Worm (Caenorhabditis elegans) whole organism, late embryonic: ENCODE measurements around the gene nlt-1.

Experiments
- K02D7.2 ChIP-seq: sonication (generic microtip); optimal IDR thresholded peaks from 2 replicates; lab custom pipeline; 2017; ENCODE audit warnings: mild to moderate bottlenecking, missing genetic modification characterization, missing compliant biosample characterization
- K09A11.1 ChIP-seq: sonication (generic microtip); optimal IDR thresholded peaks from 2 replicates; lab custom pipeline; 2017; ENCODE audit warnings: antibody characterized with exemption, mild to moderate bottlenecking, missing genetic modification characterization, missing compliant biosample characterization; ENCODE audit not compliant: insufficient read depth
- T23F11.4 ChIP-seq: fragments of 200-800 bp; sonication (Bioruptor generic); optimal IDR thresholded peaks from 2 replicates; lab custom pipeline; 2018; ENCODE audit warnings: mild to moderate bottlenecking, missing genetic modification characterization, missing compliant biosample characterization
- ceh-18 ChIP-seq: sonication (generic microtip); optimal IDR thresholded peaks from 2 replicates; lab custom pipeline; 2016; ENCODE audit warnings: missing genetic modification characterization, missing compliant biosample characterization
- ceh-30 ChIP-seq: fragments of 150-350 bp; optimal IDR thresholded peaks from 2 replicates; lab custom pipeline; 2014; ENCODE audit warnings: missing biosample characterization, missing genetic modification characterization
- ceh-31 ChIP-seq: sonication (generic microtip); optimal IDR thresholded peaks from 2 replicates; lab custom pipeline; 2016; ENCODE audit warnings: missing genetic modification characterization, missing compliant biosample characterization
- ceh-45 ChIP-seq: fragments of 200-800 bp; sonication (Bioruptor generic); IDR thresholded peaks from 2 replicates; pipeline ENCODE4 v1.3.6; 2022; ENCODE audit warnings: missing genetic modification reagents, missing genetic modification characterization, missing compliant biosample characterization
- ceh-9 ChIP-seq: sonication (generic microtip); optimal IDR thresholded peaks from 2 replicates; lab custom pipeline; 2016; ENCODE audit warnings: mild to moderate bottlenecking, missing genetic modification characterization, inconsistent platforms, missing compliant biosample characterization
- che-1 ChIP-seq: sonication (generic microtip); optimal IDR thresholded peaks from 2 replicates; lab custom pipeline; 2016; ENCODE audit warnings: mild to moderate bottlenecking, missing genetic modification characterization, missing compliant biosample characterization
- dmd-4 ChIP-seq: sonication (generic microtip); optimal IDR thresholded peaks from 2 replicates; lab custom pipeline; 2016; ENCODE audit warnings: borderline replicate concordance, missing genetic modification characterization, missing compliant biosample characterization
- elt-2 ChIP-seq: sonication (generic microtip); optimal IDR thresholded peaks from 2 replicates; lab custom pipeline; 2016; ENCODE audit warnings: missing genetic modification reagents, missing genetic modification characterization, missing compliant biosample characterization
- elt-4 ChIP-seq: sonication (generic microtip); optimal IDR thresholded peaks from 2 replicates; lab custom pipeline; 2016; ENCODE audit warnings: missing genetic modification characterization, missing compliant biosample characterization
- ets-4 ChIP-seq: sonication (generic microtip); optimal IDR thresholded peaks from 2 replicates; lab custom pipeline; 2016; ENCODE audit warnings: missing genetic modification characterization, missing compliant biosample characterization
- fkh-6 ChIP-seq: sonication (generic microtip); optimal IDR thresholded peaks from 2 replicates; lab custom pipeline; 2016; ENCODE audit warnings: missing genetic modification characterization, missing compliant biosample characterization
- hlh-13 ChIP-seq: fragments of 200-800 bp; sonication (Bioruptor generic); optimal IDR thresholded peaks from 2 replicates; lab custom pipeline; 2018; ENCODE audit warnings: mild to moderate bottlenecking, missing genetic modification characterization, missing compliant biosample characterization
- hlh-30 ChIP-seq: sonication (generic microtip); optimal IDR thresholded peaks from 2 replicates; lab custom pipeline; 2017; ENCODE audit warnings: antibody characterized with exemption, missing genetic modification characterization, missing compliant biosample characterization; ENCODE audit not compliant: insufficient read depth
- hlh-8 ChIP-seq: sonication (generic microtip); optimal IDR thresholded peaks from 2 replicates; lab custom pipeline; 2016; ENCODE audit warnings: missing genotype, missing genetic modification characterization, missing compliant biosample characterization
- lin-11 ChIP-seq: fragments of 200-800 bp; sonication (Bioruptor generic); optimal IDR thresholded peaks from 2 replicates; lab custom pipeline; 2018; ENCODE audit warnings: mild to moderate bottlenecking, missing genetic modification characterization, missing compliant biosample characterization
- madf-2 ChIP-seq: sonication (generic microtip); optimal IDR thresholded peaks from 2 replicates; lab custom pipeline; 2017; ENCODE audit warnings: missing genetic modification characterization, missing compliant biosample characterization
- mec-3 ChIP-seq: sonication (generic microtip); optimal IDR thresholded peaks from 2 replicates; lab custom pipeline; 2016; ENCODE audit warnings: borderline replicate concordance, missing genetic modification characterization, missing compliant biosample characterization
- nfya-1 ChIP-seq: sonication (generic microtip); optimal IDR thresholded peaks from 2 replicates; lab custom pipeline; 2017; ENCODE audit warnings: missing genetic modification characterization, mild to moderate bottlenecking, missing compliant biosample characterization, antibody characterized with exemption, moderate library complexity
- nhr-11 ChIP-seq: fragments of 150-350 bp; optimal IDR thresholded peaks from 2 replicates; lab custom pipeline; 2014; ENCODE audit warnings: missing biosample characterization, missing genetic modification characterization
- npax-4 ChIP-seq: sonication (generic microtip); optimal IDR thresholded peaks from 2 replicates; lab custom pipeline; 2016; ENCODE audit warnings: missing genetic modification characterization, missing compliant biosample characterization
- pax-1 ChIP-seq: fragments of 150-350 bp; optimal IDR thresholded peaks from 2 replicates; lab custom pipeline; 2014; ENCODE audit warnings: missing biosample characterization, missing genetic modification characterization
- pha-2 ChIP-seq: sonication (generic microtip); optimal IDR thresholded peaks from 2 replicates; lab custom pipeline; 2017; ENCODE audit warnings: mild to moderate bottlenecking, missing genetic modification characterization, missing compliant biosample characterization
- pros-1 ChIP-seq: fragments of 150-350 bp; optimal IDR thresholded peaks from 2 replicates; lab custom pipeline; 2014; ENCODE audit warnings: missing biosample characterization, missing genetic modification reagents, missing genetic modification characterization
- sdc-2 ChIP-seq: sonication (generic microtip); optimal IDR thresholded peaks from 2 replicates; lab custom pipeline; 2016; ENCODE audit warnings: missing genotype, missing genetic modification characterization, missing compliant biosample characterization
- sox-4 ChIP-seq: sonication (generic microtip); optimal IDR thresholded peaks from 2 replicates; lab custom pipeline; 2017; ENCODE audit warnings: mild to moderate bottlenecking, missing genetic modification characterization, inconsistent platforms, missing compliant biosample characterization
- syd-9 ChIP-seq: sonication (generic microtip); optimal IDR thresholded peaks from 2 replicates; lab custom pipeline; 2016; ENCODE audit warnings: mild to moderate bottlenecking, missing genetic modification characterization, moderate library complexity, missing compliant biosample characterization
- unc-3 ChIP-seq, 2 experiments: fragments of 200-800 bp in 1 of 2; sonication (Bioruptor generic) in 1 of 2; sonication (generic microtip) in 1 of 2; conservative IDR thresholded peaks in 1 of 2; optimal IDR thresholded peaks in 1 of 2; 2 replicates each; pipeline versions ENCODE4 v1.3.6 to Lab custom; 2016 to 2022; ENCODE audit warnings: missing compliant biosample characterization in 2 of 2, missing genetic modification characterization in 2 of 2, missing genetic modification reagents in 1 of 2
- unc-42 ChIP-seq: sonication (generic microtip); optimal IDR thresholded peaks from 2 replicates; lab custom pipeline; 2016; ENCODE audit warnings: missing genotype, missing genetic modification characterization, missing compliant biosample characterization
- unc-55 ChIP-seq: sonication (generic microtip); optimal IDR thresholded peaks from 2 replicates; lab custom pipeline; 2017; ENCODE audit warnings: missing biosample characterization, missing genetic modification reagents, missing genetic modification characterization
- unc-86 ChIP-seq: sonication (generic microtip); optimal IDR thresholded peaks from 2 replicates; lab custom pipeline; 2016; ENCODE audit warnings: missing genetic modification characterization, missing compliant biosample characterization
- zip-5 ChIP-seq: sonication (generic microtip); optimal IDR thresholded peaks from 2 replicates; lab custom pipeline; 2016; ENCODE audit warnings: missing genetic modification characterization, missing compliant biosample characterization

Gene nlt-1

DNA sequence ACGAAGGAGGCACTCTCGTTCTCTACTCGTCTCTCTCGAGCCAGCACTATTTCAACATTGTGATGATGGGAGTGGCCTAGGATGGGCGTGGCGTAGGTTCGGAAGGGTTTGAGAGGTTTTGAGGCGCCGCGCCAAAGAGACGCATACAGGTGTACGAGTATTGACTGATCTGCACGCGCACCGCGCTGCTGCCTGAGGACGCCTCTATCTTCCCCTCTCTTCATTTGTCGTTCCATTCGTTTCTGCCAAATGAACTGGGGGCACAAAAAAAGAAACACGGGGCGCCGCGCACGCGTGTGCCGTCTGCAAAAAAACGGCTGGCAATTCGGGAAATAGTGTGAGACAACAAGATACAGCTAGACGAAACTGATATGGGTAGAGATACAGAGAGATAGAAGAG lies 15.1 kb upstream of the nlt-1 start, which contains the start of gene lec-2:
Gene lec-2 (minus strand): TSS at position 171 of the 400 bp plus-strand sequence.
- TF ChIP-seq ceh-9 (tag; lab: Kevin White, UChicago): no peak
- no peak for TF ChIP-seq hlh-30 (tag; lab: Kevin White, UChicago)
- no peak for TF ChIP-seq pax-1 (tag; lab: Kevin White, UChicago)
- TF ChIP-seq dmd-4 (tag; lab: Kevin White, UChicago): no peak
- no peak for TF ChIP-seq ceh-18
- TF ChIP-seq elt-4 (tag; lab: Kevin White, UChicago): no peak
- no peak for TF ChIP-seq unc-3 (GFP tag; conservative IDR thresholded peaks at IDR 0.05; lab: Robert Waterston, UW)
- no peak for TF ChIP-seq unc-3 (tag; optimal IDR thresholded peaks at IDR 0.05; lab: Kevin White, UChicago)
- TF ChIP-seq nfya-1 (tag; lab: Kevin White, UChicago): no peak
- no peak for TF ChIP-seq unc-86 (tag; lab: Kevin White, UChicago)
- no peak for TF ChIP-seq hlh-8 (tag; lab: Kevin White, UChicago)
- no peak for TF ChIP-seq sox-4 (tag; lab: Kevin White, UChicago)
- no peak for TF ChIP-seq pha-2

DNA sequence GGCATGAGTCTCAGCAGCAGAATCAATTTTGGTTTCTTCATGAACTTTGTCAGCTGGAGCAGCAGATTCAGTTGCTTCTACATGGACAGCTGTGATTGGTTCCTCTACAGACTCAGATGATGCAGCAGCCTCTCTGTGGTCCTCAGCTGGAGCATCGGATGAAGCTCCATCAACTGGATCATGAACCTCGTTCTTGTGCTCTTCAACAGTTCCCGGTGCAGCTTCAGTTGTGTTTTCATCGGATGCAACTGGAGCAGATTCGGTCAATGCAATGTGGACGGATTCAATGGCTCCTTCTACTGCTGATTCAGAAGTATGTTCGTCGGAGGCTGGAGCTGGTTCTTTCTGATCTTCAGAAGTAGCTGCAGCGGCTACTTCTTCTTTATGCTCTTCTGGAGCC lies 13.4 kb upstream of the nlt-1 start:
- no peak for TF ChIP-seq nfya-1 (tag; lab: Kevin White, UChicago)

DNA sequence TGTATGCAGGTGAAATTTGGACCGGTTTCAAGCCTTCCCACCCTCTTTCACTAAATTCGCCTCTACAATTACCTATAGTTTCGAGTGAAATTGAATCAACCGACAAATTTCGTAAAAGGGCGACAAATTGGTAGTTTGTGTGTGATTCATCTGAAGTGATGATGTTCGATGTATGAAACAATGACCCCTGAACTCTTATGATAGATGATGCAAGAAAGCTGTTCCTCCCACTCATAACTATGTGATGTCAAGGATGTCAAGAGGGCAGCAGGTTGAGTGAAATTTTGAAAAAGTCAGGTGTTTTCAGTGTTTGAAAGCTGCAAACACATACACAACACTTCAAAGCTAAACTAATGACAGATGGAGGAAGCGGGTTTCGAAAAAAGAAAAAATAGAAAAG lies 11.5 kb upstream of the nlt-1 start:
- no peak for TF ChIP-seq elt-2
- TF ChIP-seq npax-4: no peak
- no peak for TF ChIP-seq pax-1 (tag; lab: Kevin White, UChicago)
- no peak for TF ChIP-seq ceh-45 (GFP tag; lab: Robert Waterston, UW)
- TF ChIP-seq sox-4 (tag; lab: Kevin White, UChicago): no peak
- no peak for TF ChIP-seq sdc-2 (tag; lab: Kevin White, UChicago)
- TF ChIP-seq elt-4 (tag; lab: Kevin White, UChicago): no peak
- no peak for TF ChIP-seq K02D7.2 (tag; lab: Kevin White, UChicago)
- no peak for TF ChIP-seq unc-55
- no peak for TF ChIP-seq zip-5 (tag; lab: Kevin White, UChicago)
- no peak for TF ChIP-seq ceh-18
- no peak for TF ChIP-seq hlh-13 (GFP tag; lab: Kevin White, UChicago)
- TF ChIP-seq T23F11.4 (GFP tag; lab: Kevin White, UChicago): no peak
- TF ChIP-seq K09A11.1: no peak

DNA sequence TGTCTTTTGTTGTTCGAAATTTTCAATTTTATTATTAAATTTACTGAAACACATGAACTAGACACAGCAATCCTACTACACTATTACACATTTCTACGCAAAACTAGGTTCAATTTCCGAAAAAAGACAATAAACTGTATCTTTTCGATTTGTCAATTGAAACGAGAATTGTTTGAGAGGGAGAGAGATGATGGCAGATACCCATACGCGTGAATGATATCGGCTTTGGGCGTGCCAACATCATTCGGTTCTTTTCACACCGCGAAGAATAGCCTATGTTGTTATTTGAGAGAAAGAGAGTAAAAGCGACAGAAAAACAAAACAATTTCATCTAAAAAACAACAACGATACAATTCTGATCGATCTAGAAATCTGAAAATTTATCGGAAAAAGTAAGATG lies 10.8 kb upstream of the nlt-1 start:
- TF ChIP-seq ceh-31 (tag; lab: Kevin White, UChicago) (no peak), pros-1 (tag; lab: Kevin White, UChicago) (no peak), nhr-11 (tag; lab: Kevin White, UChicago) (no peak), fkh-6 (tag; lab: Kevin White, UChicago) (no peak), lin-11 (no peak), mec-3 (no peak), ceh-30 (tag; lab: Kevin White, UChicago) (no peak), hlh-13 (GFP tag; lab: Kevin White, UChicago) (no peak), unc-42 (tag; lab: Kevin White, UChicago) (no peak), nfya-1 (tag; lab: Kevin White, UChicago) (no peak), ets-4 (tag; lab: Kevin White, UChicago) (no peak), che-1 (tag; lab: Kevin White, UChicago) (no peak), madf-2 (tag; lab: Kevin White, UChicago) (no peak), syd-9 (tag; lab: Kevin White, UChicago) (no peak)

DNA sequence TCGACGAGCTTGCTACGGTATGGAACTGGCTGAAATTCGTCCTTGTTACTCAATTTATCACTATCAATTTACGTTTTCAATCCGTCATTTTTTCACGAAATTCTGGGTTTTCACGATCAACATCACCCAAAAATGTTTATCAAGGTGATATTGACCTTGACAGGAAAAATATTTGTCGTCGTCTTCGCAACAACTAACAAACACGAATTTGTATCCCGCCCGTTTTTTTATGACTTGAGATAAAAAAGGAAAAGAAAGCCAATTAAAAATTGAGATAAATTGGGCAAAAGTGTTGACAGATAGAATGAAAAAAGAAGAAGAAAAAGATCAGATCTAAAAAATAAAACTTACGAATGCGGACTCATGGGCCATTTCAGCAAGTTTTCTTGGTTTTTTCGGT lies 10.0 kb upstream of the nlt-1 start:
- no peak for TF ChIP-seq che-1 (tag; lab: Kevin White, UChicago)
- no peak for TF ChIP-seq npax-4
- TF ChIP-seq ceh-30 (tag; lab: Kevin White, UChicago): no peak
